Worm (Caenorhabditis elegans): ENCODE measurements around the gene acdh-7.

Gene acdh-7

ce11 chrX:17181220-17181619 is 35.7 kb downstream of the acdh-7 start:
- peak; percentile 3 for TF ChIP-seq hlh-1 (tag; optimal IDR thresholded peaks at IDR 0.05)
- TF ChIP-seq nhr-2 (tag; optimal IDR thresholded peaks at IDR 0.05), result peak; percentile 6
- peak; percentile 56 for TF ChIP-seq lsy-2 (tag; optimal IDR thresholded peaks at IDR 0.05)
- peak; percentile 50 for TF ChIP-seq ces-1 (GFP tag; optimal IDR thresholded peaks at IDR 0.05)
- TF ChIP-seq ceh-39 (tag; optimal IDR thresholded peaks at IDR 0.05), result peak; percentile 32
- TF ChIP-seq M03D4.4 (tag; optimal IDR thresholded peaks at IDR 0.05), result peak; percentile 62
- no peak for TF ChIP-seq zip-8 (tag; optimal IDR thresholded peaks at IDR 0.05)
- peak; percentile 61 for TF ChIP-seq mep-1 (tag; optimal IDR thresholded peaks at IDR 0.05)
- TF ChIP-seq unc-39 (tag; optimal IDR thresholded peaks at IDR 0.05), result no peak
- TF ChIP-seq cnd-1 (tag; optimal IDR thresholded peaks at IDR 0.05), result peak; percentile 19
- TF ChIP-seq sem-2 (GFP tag; optimal IDR thresholded peaks at IDR 0.05), result no peak
- TF ChIP-seq ham-2 (GFP tag; optimal IDR thresholded peaks at IDR 0.05), result no peak
- peak; percentile 9 for TF ChIP-seq drap-1 (GFP tag; optimal IDR thresholded peaks at IDR 0.05)
- TF ChIP-seq sptf-1 (tag; optimal IDR thresholded peaks at IDR 0.05), result peak; percentile 61
- peak; percentile 76 for TF ChIP-seq pha-4 (tag; optimal IDR thresholded peaks at IDR 0.05)
- TF ChIP-seq ceh-43 (GFP tag; optimal IDR thresholded peaks at IDR 0.05), result peak; percentile 26
- no peak for TF ChIP-seq snpc-4 (tag; optimal IDR thresholded peaks at IDR 0.05)
- no peak for TF ChIP-seq elt-1 (tag; optimal IDR thresholded peaks at IDR 0.05; ENCODE audit: borderline replicate concordance, insufficient read depth)
- TF ChIP-seq mab-5 (tag; optimal IDR thresholded peaks at IDR 0.05), result peak; percentile 10
- peak; percentile 89 for TF ChIP-seq nhr-237 (tag; optimal IDR thresholded peaks at IDR 0.05)

ce11 chrX:17180135-17180534 is 36.8 kb downstream of the acdh-7 start:
- TF ChIP-seq mep-1 (tag; optimal IDR thresholded peaks at IDR 0.05) (no peak), snpc-4 (tag; optimal IDR thresholded peaks at IDR 0.05) (no peak), elt-3 (tag; optimal IDR thresholded peaks at IDR 0.05) (no peak), ham-2 (GFP tag; optimal IDR thresholded peaks at IDR 0.05) (no peak), nhr-2 (tag; optimal IDR thresholded peaks at IDR 0.05) (no peak), hlh-1 (tag; optimal IDR thresholded peaks at IDR 0.05) (no peak), sptf-1 (tag; optimal IDR thresholded peaks at IDR 0.05) (no peak), ceh-39 (tag; optimal IDR thresholded peaks at IDR 0.05) (no peak), lin-13 (tag; optimal IDR thresholded peaks at IDR 0.05) (no peak), nhr-12 (tag; optimal IDR thresholded peaks at IDR 0.05) (no peak), nhr-237 (tag; optimal IDR thresholded peaks at IDR 0.05) (no peak), ceh-83 (GFP tag; optimal IDR thresholded peaks at IDR 0.05) (no peak), nhr-76 (tag; optimal IDR thresholded peaks at IDR 0.05) (no peak), drap-1 (GFP tag; optimal IDR thresholded peaks at IDR 0.05) (no peak), mab-5 (tag; optimal IDR thresholded peaks at IDR 0.05) (no peak), unc-120 (tag; optimal IDR thresholded peaks at IDR 0.05; ENCODE audit: poor library complexity, severe bottlenecking) (no peak), unc-62 (GFP tag; optimal IDR thresholded peaks at IDR 0.05) (no peak)

ce11 chrX:17178239-17178638 is 38.7 kb downstream of the acdh-7 start, which contains the start of gene B0302.2:
TSS of gene B0302.2 (plus strand) at chrX:17178539.
- TF ChIP-seq ceh-39 (tag; optimal IDR thresholded peaks at IDR 0.05) (no peak), zip-8 (tag; optimal IDR thresholded peaks at IDR 0.05) (no peak), nhr-12 (tag; optimal IDR thresholded peaks at IDR 0.05) (no peak), lsy-2 (tag; optimal IDR thresholded peaks at IDR 0.05) (no peak), cnd-1 (tag; optimal IDR thresholded peaks at IDR 0.05) (no peak), hlh-1 (tag; optimal IDR thresholded peaks at IDR 0.05) (no peak), mls-2 (tag; optimal IDR thresholded peaks at IDR 0.05) (no peak), blmp-1 (tag; optimal IDR thresholded peaks at IDR 0.05) (no peak), tbx-8 (GFP tag; optimal IDR thresholded peaks at IDR 0.05) (no peak), elt-3 (tag; optimal IDR thresholded peaks at IDR 0.05) (no peak), snpc-4 (tag; optimal IDR thresholded peaks at IDR 0.05) (no peak), mab-5 (tag; optimal IDR thresholded peaks at IDR 0.05) (no peak), nhr-76 (tag; optimal IDR thresholded peaks at IDR 0.05) (no peak)

- TF ChIP-seq unc-39 (tag; optimal IDR thresholded peaks at IDR 0.05) (no peak), sem-2 (GFP tag; optimal IDR thresholded peaks at IDR 0.05) (no peak), pha-4 (tag; optimal IDR thresholded peaks at IDR 0.05) (no peak), ces-1 (GFP tag; optimal IDR thresholded peaks at IDR 0.05) (no peak), ham-2 (GFP tag; optimal IDR thresholded peaks at IDR 0.05) (no peak), blmp-1 (tag; optimal IDR thresholded peaks at IDR 0.05) (no peak), elt-3 (tag; optimal IDR thresholded peaks at IDR 0.05) (no peak), ztf-11 (tag; optimal IDR thresholded peaks at IDR 0.05) (no peak), snpc-4 (tag; optimal IDR thresholded peaks at IDR 0.05) (no peak), lin-13 (tag; optimal IDR thresholded peaks at IDR 0.05) (no peak), mls-2 (tag; optimal IDR thresholded peaks at IDR 0.05) (no peak), nhr-76 (tag; optimal IDR thresholded peaks at IDR 0.05) (no peak), unc-62 (GFP tag; optimal IDR thresholded peaks at IDR 0.05) (no peak), elt-1 (tag; optimal IDR thresholded peaks at IDR 0.05; ENCODE audit: borderline replicate concordance, insufficient read depth) (no peak)
Measured at ce11 chrX:17176677-17177076, 40.2 kb downstream of the acdh-7 start, which contains the start of gene B0302.4. TSS of gene B0302.4 (minus strand) at chrX:17176777.

All from whole organism, mixed stage, embryonic.